Fruit fly (Drosophila melanogaster) whole organism, embryonic: ENCODE measurements around the gene SMC3.

Experiments used
- CG11456 ChIP-seq: fragments of 200-800 bp; sonication (Bioruptor generic); IDR thresholded peaks from 3 replicates; pipeline ENCODE4 v1.3.6; 2022; ENCODE audit warnings: missing biosample characterization, missing genetic modification characterization
- CG12155 ChIP-seq: fragments of 200-800 bp; sonication (Bioruptor generic); optimal IDR thresholded peaks from 3 replicates; lab custom pipeline; 2016; ENCODE audit warnings: missing biosample characterization, missing genetic modification characterization
- CG12299 ChIP-seq: fragments of 200-800 bp; sonication (Bioruptor generic); optimal IDR thresholded peaks from 2 replicates; lab custom pipeline; 2018; ENCODE audit warnings: missing biosample characterization, mild to moderate bottlenecking, missing genetic modification characterization
- CG1233 ChIP-seq: fragments of 200-800 bp; sonication (Bioruptor generic); optimal IDR thresholded peaks from 4 replicates; lab custom pipeline; 2018; ENCODE audit warnings: missing biosample characterization, mild to moderate bottlenecking, missing genetic modification characterization
- CG12659 ChIP-seq: fragments of 200-800 bp; sonication (Bioruptor generic); optimal IDR thresholded peaks from 3 replicates; lab custom pipeline; 2017; ENCODE audit warnings: mild to moderate bottlenecking, missing biosample characterization, missing genetic modification reagents, missing genetic modification characterization
- CG13624 ChIP-seq: fragments of 200-800 bp; sonication (Bioruptor generic); optimal IDR thresholded peaks from 2 replicates; lab custom pipeline; 2016; ENCODE audit warnings: missing biosample characterization, missing genetic modification characterization
- CG15479 ChIP-seq: fragments of 200-800 bp; sonication (Bioruptor generic); optimal IDR thresholded peaks from 3 replicates; lab custom pipeline; 2019; ENCODE audit warnings: missing biosample characterization, mild to moderate bottlenecking, missing genetic modification characterization, moderate library complexity
- CG15601 ChIP-seq: fragments of 200-800 bp; sonication (Bioruptor generic); optimal IDR thresholded peaks from 3 replicates; lab custom pipeline; 2019; ENCODE audit warnings: missing biosample characterization, mild to moderate bottlenecking, missing genetic modification characterization, moderate library complexity
- CG1647 ChIP-seq: fragments of 200-800 bp; sonication (Bioruptor generic); optimal IDR thresholded peaks from 3 replicates; lab custom pipeline; 2016; ENCODE audit warnings: missing biosample characterization, missing genetic modification characterization
- CG16863 ChIP-seq: fragments of 200-800 bp; sonication (Bioruptor generic); optimal IDR thresholded peaks from 3 replicates; lab custom pipeline; 2016; ENCODE audit warnings: missing biosample characterization, missing genetic modification characterization
- CG17328 ChIP-seq: fragments of 200-800 bp; sonication (Bioruptor generic); IDR thresholded peaks from 2 replicates; pipeline ENCODE4 v1.3.6; 2022; ENCODE audit warnings: missing biosample characterization, missing genetic modification characterization
- CG2120 ChIP-seq: fragments of 200-800 bp; sonication (Bioruptor generic); optimal IDR thresholded peaks from 3 replicates; lab custom pipeline; 2016; ENCODE audit warnings: missing biosample characterization, missing genetic modification characterization
- CG31224 ChIP-seq: fragments of 200-800 bp; sonication (Bioruptor generic); IDR thresholded peaks from 2 replicates; pipeline ENCODE4 v1.3.6; 2022; ENCODE audit warnings: missing biosample characterization, missing genetic modification characterization
- CG32532 ChIP-seq: fragments of 200-800 bp; sonication (Bioruptor generic); IDR thresholded peaks from 2 replicates; pipeline ENCODE4 v1.3.6; 2022; ENCODE audit warnings: missing biosample characterization, missing genetic modification characterization
- CG32772 ChIP-seq: fragments of 200-800 bp; sonication (Bioruptor generic); IDR thresholded peaks from 2 replicates; pipeline ENCODE4 v1.3.6; 2022; ENCODE audit warnings: missing biosample characterization, missing genetic modification characterization
- CG3847 ChIP-seq: fragments of 200-800 bp; sonication (Bioruptor generic); IDR thresholded peaks from 2 replicates; pipeline ENCODE4 v1.3.6; 2022; ENCODE audit warnings: missing biosample characterization, missing genetic modification characterization
- CG4707 ChIP-seq: fragments of 200-800 bp; sonication (Bioruptor generic); optimal IDR thresholded peaks from 2 replicates; lab custom pipeline; 2018; ENCODE audit warnings: missing biosample characterization, mild to moderate bottlenecking, missing genetic modification characterization, moderate library complexity
- CG7786 ChIP-seq: fragments of 200-800 bp; sonication (Bioruptor generic); optimal IDR thresholded peaks from 2 replicates; lab custom pipeline; 2016; ENCODE audit warnings: missing biosample characterization, missing genetic modification characterization
- CG7839 ChIP-seq: fragments of 200-800 bp; sonication (Bioruptor generic); optimal IDR thresholded peaks from 3 replicates; lab custom pipeline; 2018; ENCODE audit warnings: missing biosample characterization, mild to moderate bottlenecking, missing genetic modification characterization, moderate library complexity
- CG8924 ChIP-seq: fragments of 200-800 bp; optimal IDR thresholded peaks from 3 replicates; lab custom pipeline; 2019; ENCODE audit warnings: missing biosample characterization, mild to moderate bottlenecking, missing genetic modification characterization, moderate library complexity
- CG9817 ChIP-seq: fragments of 200-800 bp; sonication (Bioruptor generic); optimal IDR thresholded peaks from 2 replicates; lab custom pipeline; 2018; ENCODE audit warnings: missing biosample characterization, mild to moderate bottlenecking, missing genetic modification characterization, moderate library complexity
- Ets97D ChIP-seq: fragments of 200-800 bp; sonication (Bioruptor generic); optimal IDR thresholded peaks from 3 replicates; lab custom pipeline; 2016; ENCODE audit warnings: missing biosample characterization, missing genetic modification characterization
- HLH4C ChIP-seq: fragments of 200-800 bp; sonication (Bioruptor generic); IDR thresholded peaks from 3 replicates; pipeline ENCODE4 v1.3.6; 2022; ENCODE audit warnings: missing biosample characterization, missing genetic modification characterization; ENCODE audit not compliant: partially characterized antibody
- Hr39 ChIP-seq: fragments of >200 bp; optimal IDR thresholded peaks from 2 replicates; lab custom pipeline; 2017
- Hr51 ChIP-seq, 2 experiments: fragments of 200-800 bp; sonication (Bioruptor generic); optimal IDR thresholded peaks; 2 replicates in 1 of 2; 3 replicates in 1 of 2; lab custom pipeline; 2016 to 2018; ENCODE audit warnings: missing biosample characterization in 2 of 2, missing genetic modification characterization in 2 of 2, mild to moderate bottlenecking in 1 of 2, moderate library complexity in 1 of 2
- Lhr ChIP-seq: fragments of 200-800 bp; sonication (Bioruptor generic); optimal IDR thresholded peaks from 3 replicates; lab custom pipeline; 2017; ENCODE audit warnings: mild to moderate bottlenecking, missing biosample characterization, missing genetic modification reagents, missing genetic modification characterization
- MESR4 ChIP-seq: fragments of 200-800 bp; sonication (Bioruptor generic); optimal IDR thresholded peaks from 2 replicates; lab custom pipeline; 2018; ENCODE audit warnings: missing biosample characterization, mild to moderate bottlenecking, missing genetic modification characterization, moderate library complexity
- Med ChIP-seq: fragments of 200-800 bp; sonication (Bioruptor generic); peaks from one replicate; lab custom pipeline; 2016; ENCODE audit warnings: missing biosample characterization, missing genetic modification characterization, mild to moderate bottlenecking, inconsistent platforms, moderate library complexity
- Optix ChIP-seq: fragments of 200-800 bp; sonication (Bioruptor generic); IDR thresholded peaks from 3 replicates; pipeline ENCODE4 v1.3.6; 2022; ENCODE audit warnings: missing biosample characterization, missing genetic modification characterization
- Rfx ChIP-seq: fragments of 200-800 bp; sonication (Bioruptor generic); IDR thresholded peaks from 2 replicates; pipeline ENCODE4 v1.3.6; 2022; ENCODE audit warnings: missing biosample characterization, missing genetic modification characterization
- Rx ChIP-seq: fragments of 200-800 bp; sonication (Bioruptor generic); IDR thresholded peaks from 2 replicates; pipeline ENCODE4 v1.3.6; 2022; ENCODE audit warnings: missing biosample characterization, missing genetic modification characterization
- Sry-δ ChIP-seq: fragments of 200-800 bp; sonication (Bioruptor generic); optimal IDR thresholded peaks from 2 replicates; lab custom pipeline; 2016; ENCODE audit warnings: missing biosample characterization, missing genetic modification characterization
- Xrp1 ChIP-seq: fragments of 200-800 bp; sonication (Bioruptor generic); IDR thresholded peaks from 2 replicates; pipeline ENCODE4 v1.3.6; 2022; ENCODE audit warnings: missing biosample characterization, missing genetic modification characterization
- ato ChIP-seq: fragments of 200-800 bp; sonication (Bioruptor generic); IDR thresholded peaks from 2 replicates; pipeline ENCODE4 v1.3.6; 2022; ENCODE audit warnings: missing biosample characterization, missing genetic modification characterization; ENCODE audit not compliant: partially characterized antibody
- cas ChIP-seq: fragments of 200-800 bp; sonication (Bioruptor generic); IDR thresholded peaks from 2 replicates; pipeline ENCODE4 v1.3.6; 2022; ENCODE audit warnings: missing biosample characterization, missing genetic modification characterization
- chinmo ChIP-seq: fragments of 200-800 bp; sonication (Bioruptor generic); IDR thresholded peaks from 4 replicates; pipeline ENCODE4 v1.3.6; 2022; ENCODE audit warnings: missing biosample characterization, missing genetic modification characterization; ENCODE audit not compliant: partially characterized antibody
- dati ChIP-seq: fragments of 200-800 bp; sonication (Bioruptor generic); IDR thresholded peaks from 2 replicates; pipeline ENCODE4 v1.3.6; 2022; ENCODE audit warnings: missing biosample characterization, missing genetic modification characterization
- en ChIP-seq: fragments of 200-800 bp; sonication (Bioruptor generic); optimal IDR thresholded peaks from 2 replicates; lab custom pipeline; 2016; ENCODE audit warnings: missing biosample characterization, missing genetic modification characterization
- exex ChIP-seq: fragments of 200-800 bp; sonication (Bioruptor generic); optimal IDR thresholded peaks from 4 replicates; lab custom pipeline; 2018; ENCODE audit warnings: missing biosample characterization, mild to moderate bottlenecking, missing genetic modification characterization, moderate library complexity
- fd64A ChIP-seq: fragments of 200-800 bp; sonication (Bioruptor generic); optimal IDR thresholded peaks from 3 replicates; lab custom pipeline; 2018; ENCODE audit warnings: missing biosample characterization, mild to moderate bottlenecking, missing genetic modification characterization
- fu2 ChIP-seq: fragments of 200-800 bp; sonication (Bioruptor generic); optimal IDR thresholded peaks from 2 replicates; lab custom pipeline; 2016; ENCODE audit warnings: missing biosample characterization, missing genetic modification characterization
- gcm ChIP-seq: fragments of 200-800 bp; sonication (Bioruptor generic); optimal IDR thresholded peaks from 2 replicates; lab custom pipeline; 2019; ENCODE audit warnings: missing biosample characterization, mild to moderate bottlenecking, missing genetic modification characterization, moderate library complexity
- inv ChIP-seq: fragments of 200-800 bp; sonication (Bioruptor generic); IDR thresholded peaks from 2 replicates; pipeline ENCODE4 v1.3.6; 2022; ENCODE audit warnings: missing biosample characterization, missing genetic modification characterization; ENCODE audit not compliant: partially characterized antibody
- kay ChIP-seq: fragments of 200-800 bp; sonication (Bioruptor generic); optimal IDR thresholded peaks from 2 replicates; lab custom pipeline; 2016; ENCODE audit warnings: missing biosample characterization, missing genetic modification characterization
- sug ChIP-seq: fragments of 200-800 bp; optimal IDR thresholded peaks from 2 replicates; lab custom pipeline; 2019; ENCODE audit warnings: missing biosample characterization, mild to moderate bottlenecking, missing genetic modification characterization, moderate library complexity
- unc-4 ChIP-seq: fragments of 200-800 bp; sonication (Bioruptor generic); IDR thresholded peaks from 2 replicates; pipeline ENCODE4 v1.3.6; 2022; ENCODE audit warnings: missing biosample characterization, missing genetic modification characterization; ENCODE audit not compliant: partially characterized antibody
- vfl ChIP-seq: fragments of 200-800 bp; sonication (Bioruptor generic); optimal IDR thresholded peaks from 2 replicates; lab custom pipeline; 2016; ENCODE audit warnings: missing biosample characterization, missing genetic modification characterization
- vvl ChIP-seq: fragments of 200-800 bp; sonication (Bioruptor generic); IDR thresholded peaks from 2 replicates; pipeline ENCODE4 v1.3.6; 2022; ENCODE audit warnings: missing biosample characterization, missing genetic modification characterization
- wdn ChIP-seq: fragments of 200-800 bp; sonication (Bioruptor generic); IDR thresholded peaks from 2 replicates; pipeline ENCODE4 v1.3.6; 2022; ENCODE audit warnings: missing biosample characterization, missing genetic modification characterization

The SMC3 gene

DNA sequence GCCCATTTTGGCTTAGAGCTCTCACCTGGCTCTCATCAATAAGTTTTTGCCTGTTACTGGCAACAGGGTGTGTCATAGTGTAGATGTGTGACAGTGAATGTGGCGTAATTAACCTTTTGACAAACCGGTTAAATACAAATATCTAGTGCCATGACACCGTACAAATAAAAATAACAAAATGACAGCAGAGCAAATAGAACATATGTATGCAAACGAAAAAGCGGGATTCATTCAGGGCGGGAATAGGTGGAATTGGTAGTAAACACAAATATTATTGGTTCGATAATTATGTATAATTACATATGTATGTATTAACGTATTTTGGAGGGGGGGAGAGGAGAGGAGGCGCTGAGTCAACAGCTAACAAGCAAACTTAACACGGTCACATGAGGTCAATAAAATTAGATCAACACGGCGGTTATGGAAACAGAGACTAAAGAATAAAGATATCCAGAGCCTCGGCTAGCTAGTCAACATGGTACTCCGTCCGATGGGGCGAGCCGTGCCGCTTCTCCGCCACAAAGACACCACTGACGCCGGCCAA, 3.1 kb upstream of the SMC3 start (continued):
- TF ChIP-seq kay (GFP tag; lab: Kevin White, UChicago) (peak; percentile 16), fd64A (GFP tag; lab: Kevin White, UChicago) (peak; percentile 30), Lhr (GFP tag; lab: Kevin White, UChicago) (no peak), CG3847 (GFP tag; lab: Robert Waterston, UW) (no peak)

DNA sequence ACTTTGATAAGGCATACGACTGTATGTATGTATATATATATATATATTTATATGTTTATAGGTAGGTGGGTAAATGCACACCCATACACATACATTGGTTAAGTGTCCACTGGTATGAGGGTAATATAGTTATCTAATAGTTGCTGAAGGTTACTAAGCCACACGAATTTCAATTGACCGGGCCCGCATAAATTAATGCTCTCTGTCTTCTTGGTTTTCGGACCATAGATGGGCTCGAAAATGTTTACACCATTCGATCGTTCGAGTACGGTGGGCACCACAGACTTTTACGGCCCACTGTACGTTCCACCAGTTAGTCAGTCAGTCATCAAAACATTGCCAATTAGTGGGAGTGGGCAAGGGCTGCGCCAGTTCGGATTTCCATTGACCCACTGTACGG, 2.2 kb upstream of the SMC3 start:
- TF ChIP-seq CG12659, result no peak
- no peak for TF ChIP-seq unc-4 (GFP tag; lab: Robert Waterston, UW)
- no peak for TF ChIP-seq CG7839
- no peak for TF ChIP-seq cas
- TF ChIP-seq CG15479 (GFP tag; lab: Kevin White, UChicago), result no peak
- TF ChIP-seq CG32772, result no peak
- no peak for TF ChIP-seq CG11456 (GFP tag; lab: Robert Waterston, UW)
- TF ChIP-seq Rfx (GFP tag; lab: Robert Waterston, UW), result 0 out of 2 replicates have a peak, but pooled peaks have one; percentile 8
- no peak for TF ChIP-seq Optix
- TF ChIP-seq CG15601, result no peak
- no peak for TF ChIP-seq vfl
- TF ChIP-seq en (GFP tag; lab: Kevin White, UChicago), result no peak
- TF ChIP-seq chinmo (GFP tag; lab: Robert Waterston, UW), result 0 out of 4 replicates have a peak, but pooled peaks have one; percentile 38
- no peak for TF ChIP-seq wdn (GFP tag; lab: Robert Waterston, UW)
- no peak for TF ChIP-seq CG13624
- peak; percentile 68 for TF ChIP-seq CG4707 (GFP tag; lab: Kevin White, UChicago)
- TF ChIP-seq CG32532 (GFP tag; lab: Robert Waterston, UW), result peak; percentile 23; the same call in 1 of the 2 replicates
- TF ChIP-seq CG31224 (GFP tag; lab: Robert Waterston, UW), result no peak
- TF ChIP-seq fu2 (GFP tag; lab: Kevin White, UChicago), result no peak
- no peak for TF ChIP-seq MESR4 (GFP tag; lab: Kevin White, UChicago)
- TF ChIP-seq ato (GFP tag; lab: Robert Waterston, UW), result no peak
- no peak for TF ChIP-seq Hr39 (lab: Kevin White, UChicago)
- no peak for TF ChIP-seq CG1647 (GFP tag; lab: Kevin White, UChicago)
- TF ChIP-seq CG7786, result no peak
- TF ChIP-seq CG16863 (GFP tag; lab: Kevin White, UChicago), result no peak
- no peak for TF ChIP-seq inv (GFP tag; lab: Robert Waterston, UW)
- peak; percentile 54; the same call in 1 of the 2 replicates for TF ChIP-seq vvl (GFP tag; lab: Robert Waterston, UW)
- TF ChIP-seq Rx (GFP tag; lab: Robert Waterston, UW), result no peak
- TF ChIP-seq Xrp1 (GFP tag; lab: Robert Waterston, UW), result 0 out of 2 replicates have a peak, but pooled peaks have one; percentile 27
- no peak for TF ChIP-seq CG8924 (tag; lab: Kevin White, UChicago)
- TF ChIP-seq dati (GFP tag; lab: Robert Waterston, UW), result no peak
- TF ChIP-seq Sry-δ (GFP tag; lab: Kevin White, UChicago), result no peak
- TF ChIP-seq CG12155 (GFP tag; lab: Kevin White, UChicago), result no peak
- TF ChIP-seq Ets97D (GFP tag; lab: Kevin White, UChicago), result no peak
- peak; percentile 1 for TF ChIP-seq exex
- 0 out of 3 replicates have a peak, but pooled peaks have one; percentile 14 for TF ChIP-seq HLH4C (GFP tag; lab: Robert Waterston, UW)
- TF ChIP-seq CG2120 (GFP tag; lab: Kevin White, UChicago), result no peak
- no peak for TF ChIP-seq CG1233 (GFP tag; lab: Kevin White, UChicago)
- TF ChIP-seq CG9817, result no peak
- TF ChIP-seq Hr51 (GFP tag; optimal IDR thresholded peaks at IDR 0.05; lab: Kevin White, UChicago), result no peak
- TF ChIP-seq sug (tag; lab: Kevin White, UChicago), result peak; percentile 24
- TF ChIP-seq gcm, result peak; percentile 57
- TF ChIP-seq CG17328, result no peak
- TF ChIP-seq Med (GFP tag; lab: Kevin White, UChicago), result peak; percentile 27
- no peak for TF ChIP-seq CG12299 (tag; lab: Kevin White, UChicago)
